Worm (Caenorhabditis elegans) whole organism, young adult: ENCODE data around the gene oops-1.

Source experiments
- B0035.1 ChIP-seq: sonication (generic microtip); optimal IDR thresholded peaks from 2 replicates; lab custom pipeline; 2016; ENCODE audit warnings: missing genetic modification characterization, mild to moderate bottlenecking, missing compliant biosample characterization, missing genotype, missing genetic modification reagents
- B0261.1 ChIP-seq: sonication (generic microtip); optimal IDR thresholded peaks from 2 replicates; lab custom pipeline; 2016; ENCODE audit warnings: mild to moderate bottlenecking, missing genetic modification characterization, moderate library complexity, missing compliant biosample characterization
- F10E7.11 ChIP-seq: sonication (generic microtip); optimal IDR thresholded peaks from 2 replicates; lab custom pipeline; 2017; ENCODE audit warnings: mild to moderate bottlenecking, missing genetic modification characterization, moderate library complexity, missing compliant biosample characterization
- F22D6.2 ChIP-seq: sonication (generic microtip); optimal IDR thresholded peaks from 2 replicates; lab custom pipeline; 2016; ENCODE audit warnings: mild to moderate bottlenecking, missing genetic modification characterization, missing compliant biosample characterization
- F23B12.7 ChIP-seq: sonication (generic microtip); optimal IDR thresholded peaks from 2 replicates; lab custom pipeline; 2017; ENCODE audit warnings: missing genetic modification characterization, mild to moderate bottlenecking, missing compliant biosample characterization, antibody characterized with exemption, moderate library complexity; ENCODE audit not compliant: insufficient read depth
- K11D2.4 ChIP-seq: fragments of 200-800 bp; sonication (Bioruptor generic); IDR thresholded peaks from 2 replicates; pipeline ENCODE4 v1.3.6; 2022; ENCODE audit warnings: missing genetic modification reagents, missing genetic modification characterization, missing compliant biosample characterization
- K12H6.12 ChIP-seq: fragments of 200-800 bp; sonication (Bioruptor generic); optimal IDR thresholded peaks from 2 replicates; lab custom pipeline; 2018; ENCODE audit warnings: mild to moderate bottlenecking, missing genetic modification characterization, missing compliant biosample characterization
- Y79H2A.3 ChIP-seq: fragments of 200-800 bp; sonication (Bioruptor generic); conservative IDR thresholded peaks from 2 replicates; pipeline ENCODE4 v1.3.6; 2022; ENCODE audit warnings: missing genetic modification reagents, missing genetic modification characterization, missing compliant biosample characterization
- attf-6 ChIP-seq: fragments of 200-800 bp; sonication (Bioruptor generic); IDR thresholded peaks from 2 replicates; pipeline ENCODE4 v1.3.6; 2022; ENCODE audit warnings: missing genetic modification reagents, missing genetic modification characterization, missing compliant biosample characterization
- cebp-1 ChIP-seq, 2 experiments: fragments of 200-800 bp in 1 of 2; sonication (Bioruptor generic) in 1 of 2; sonication (generic microtip) in 1 of 2; IDR thresholded peaks in 1 of 2; optimal IDR thresholded peaks in 1 of 2; 2 replicates each; pipeline versions ENCODE4 v1.3.6 to Lab custom; 2017 to 2022; ENCODE audit warnings: missing compliant biosample characterization in 2 of 2, missing genetic modification characterization in 2 of 2, mild to moderate bottlenecking in 1 of 2, missing genetic modification reagents in 1 of 2, moderate library complexity in 1 of 2
- ceh-27 ChIP-seq: fragments of 200-800 bp; sonication (Bioruptor generic); optimal IDR thresholded peaks from 2 replicates; lab custom pipeline; 2018; ENCODE audit warnings: mild to moderate bottlenecking, missing genetic modification characterization, moderate library complexity, missing compliant biosample characterization
- ceh-40 ChIP-seq: fragments of 200-800 bp; sonication (Bioruptor generic); IDR thresholded peaks from 2 replicates; pipeline ENCODE4 v1.3.6; 2022; ENCODE audit warnings: missing genetic modification characterization, missing compliant biosample characterization
- die-1 ChIP-seq: sonication (generic microtip); optimal IDR thresholded peaks from 2 replicates; lab custom pipeline; 2016; ENCODE audit warnings: missing genotype, mild to moderate bottlenecking, missing genetic modification characterization, missing compliant biosample characterization
- dpl-1 ChIP-seq: fragments of 150-350 bp; optimal IDR thresholded peaks from 2 replicates; lab custom pipeline; 2014; ENCODE audit warnings: missing biosample characterization, missing genetic modification reagents, missing genetic modification characterization
- egl-44 ChIP-seq: fragments of 200-800 bp; sonication (Bioruptor generic); IDR thresholded peaks from 2 replicates; pipeline ENCODE4 v1.3.6; 2022; ENCODE audit warnings: missing genetic modification reagents, missing genetic modification characterization, missing compliant biosample characterization
- lin-40 ChIP-seq: sonication (generic microtip); optimal IDR thresholded peaks from 2 replicates; lab custom pipeline; 2016; ENCODE audit warnings: missing genetic modification characterization, mild to moderate bottlenecking, missing compliant biosample characterization, missing genotype, missing genetic modification reagents
- lir-1 ChIP-seq: fragments of 200-800 bp; sonication (Bioruptor generic); conservative IDR thresholded peaks from 2 replicates; pipeline ENCODE4 v1.3.6; 2022; ENCODE audit warnings: missing genetic modification reagents, missing genetic modification characterization, missing compliant biosample characterization
- mes-4 ChIP-seq: sonication (generic microtip); optimal IDR thresholded peaks from 2 replicates; lab custom pipeline; 2016; ENCODE audit warnings: missing genotype, missing genetic modification characterization, missing compliant biosample characterization
- nfya-2 ChIP-seq: fragments of 200-800 bp; sonication (Bioruptor generic); IDR thresholded peaks from 2 replicates; pipeline ENCODE4 v1.3.6; 2022; ENCODE audit warnings: missing genetic modification reagents, missing genetic modification characterization, missing compliant biosample characterization
- nhr-120 ChIP-seq: fragments of 200-800 bp; sonication (Bioruptor generic); IDR thresholded peaks from 2 replicates; pipeline ENCODE4 v1.3.6; 2022; ENCODE audit warnings: missing genetic modification characterization, missing compliant biosample characterization
- nhr-179 ChIP-seq: sonication (generic microtip); optimal IDR thresholded peaks from 2 replicates; lab custom pipeline; 2016; ENCODE audit warnings: mild to moderate bottlenecking, missing genetic modification characterization, missing compliant biosample characterization
- nhr-80 ChIP-seq: sonication (generic microtip); optimal IDR thresholded peaks from 2 replicates; lab custom pipeline; 2016; ENCODE audit warnings: missing genetic modification characterization, missing compliant biosample characterization
- pbrm-1 ChIP-seq: fragments of 200-800 bp; sonication (Bioruptor generic); IDR thresholded peaks from 2 replicates; pipeline ENCODE4 v1.3.6; 2022; ENCODE audit warnings: missing genetic modification reagents, missing genetic modification characterization, missing compliant biosample characterization
- rpc-1 ChIP-seq, 2 experiments: fragments of 150-350 bp in 1 of 2; sonication (generic microtip) in 1 of 2; optimal IDR thresholded peaks; 2 replicates each; lab custom pipeline; 2014 to 2018; ENCODE audit warnings: missing biosample characterization in 1 of 2, missing genetic modification characterization in 1 of 2, missing genetic modification reagents in 1 of 2, missing genotype in 1 of 2
- sdz-38 ChIP-seq: sonication (generic microtip); optimal IDR thresholded peaks from 2 replicates; lab custom pipeline; 2016; ENCODE audit warnings: missing genotype, missing genetic modification characterization, missing compliant biosample characterization
- snpc-4 ChIP-seq, 5 experiments: fragments of 150-350 bp in 1 of 5; sonication (generic microtip) in 4 of 5; optimal IDR thresholded peaks; 2 replicates each; lab custom pipeline; 2014 to 2018; ENCODE audit warnings: missing genetic modification characterization in 5 of 5, missing biosample characterization in 3 of 5, antibody characterized with exemption in 2 of 5, mild to moderate bottlenecking in 2 of 5, missing compliant biosample characterization in 2 of 5, missing genotype in 2 of 5, moderate library complexity in 2 of 5, missing genetic modification reagents in 1 of 5
- somi-1 ChIP-seq: fragments of 200-800 bp; sonication (Bioruptor generic); optimal IDR thresholded peaks from 2 replicates; lab custom pipeline; 2018; ENCODE audit warnings: mild to moderate bottlenecking, missing genetic modification characterization, missing compliant biosample characterization
- tbp1 ChIP-seq: fragments of 200-800 bp; sonication (Bioruptor generic); optimal IDR thresholded peaks from 2 replicates; lab custom pipeline; 2018; ENCODE audit warnings: mild to moderate bottlenecking, missing genetic modification characterization, missing compliant biosample characterization
- unc-130 ChIP-seq: sonication (generic microtip); optimal IDR thresholded peaks from 2 replicates; lab custom pipeline; 2016; ENCODE audit warnings: missing genetic modification reagents, missing genetic modification characterization, missing compliant biosample characterization
- zim-3 ChIP-seq: sonication (generic microtip); optimal IDR thresholded peaks from 2 replicates; lab custom pipeline; 2017; ENCODE audit warnings: mild to moderate bottlenecking, missing genetic modification characterization, moderate library complexity, missing compliant biosample characterization
- ztf-22 ChIP-seq: fragments of 200-800 bp; sonication (Bioruptor generic); optimal IDR thresholded peaks from 2 replicates; lab custom pipeline; 2018; ENCODE audit warnings: mild to moderate bottlenecking, missing genetic modification characterization, moderate library complexity, missing compliant biosample characterization
- ztf-26 ChIP-seq: sonication (generic microtip); optimal IDR thresholded peaks from 2 replicates; lab custom pipeline; 2017; ENCODE audit warnings: missing genetic modification characterization, missing compliant biosample characterization
- ztf-3 ChIP-seq: fragments of 200-800 bp; sonication (Bioruptor generic); optimal IDR thresholded peaks from 2 replicates; lab custom pipeline; 2018; ENCODE audit warnings: mild to moderate bottlenecking, missing genetic modification characterization, missing compliant biosample characterization

oops-1 gene

DNA sequence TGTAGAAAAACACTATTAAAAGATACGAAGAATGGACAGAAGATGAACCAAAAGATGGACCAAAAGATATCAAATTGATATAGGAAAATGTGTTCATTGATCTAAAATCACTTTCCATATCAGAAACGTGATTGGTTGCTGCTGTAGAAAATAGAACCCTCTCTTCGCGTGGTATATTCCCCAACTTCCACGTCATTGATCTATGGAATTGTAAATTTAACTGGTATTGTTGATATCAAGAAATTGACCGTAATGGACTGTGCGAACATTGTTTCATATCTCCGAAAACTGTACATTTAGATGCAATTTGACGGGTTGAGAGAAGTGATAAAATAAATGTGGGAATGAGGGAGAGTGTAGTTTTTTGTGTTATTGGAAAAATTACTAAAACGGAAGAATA is 49.5 kb downstream of the oops-1 start:
- TF ChIP-seq K12H6.12 (tag; lab: Kevin White, UChicago) (no peak), ceh-27 (GFP tag; lab: Kevin White, UChicago) (no peak), egl-44 (GFP tag; lab: Robert Waterston, UW) (no peak), zim-3 (tag; lab: Kevin White, UChicago) (no peak), K11D2.4 (GFP tag; lab: Robert Waterston, UW) (no peak), F22D6.2 (tag; lab: Kevin White, UChicago) (peak; percentile 40), B0261.1 (tag; lab: Kevin White, UChicago) (no peak), rpc-1 (optimal IDR thresholded peaks at IDR 0.05; lab: Kevin White, UChicago) (no peak), rpc-1 (tag; optimal IDR thresholded peaks at IDR 0.05; lab: Kevin White, UChicago) (no peak), sdz-38 (tag; lab: Kevin White, UChicago) (no peak), nhr-80 (tag; lab: Kevin White, UChicago) (peak; percentile 17), dpl-1 (GFP tag; lab: Kevin White, UChicago) (no peak), Y79H2A.3 (GFP tag; lab: Robert Waterston, UW) (no peak), nhr-120 (GFP tag; lab: Robert Waterston, UW) (no peak), ztf-26 (tag; lab: Kevin White, UChicago) (peak; percentile 70), die-1 (tag; lab: Kevin White, UChicago) (no peak), lir-1 (GFP tag; lab: Robert Waterston, UW) (no peak), tbp1 (no peak), attf-6 (GFP tag; lab: Robert Waterston, UW) (no peak), B0035.1 (tag; lab: Kevin White, UChicago) (no peak), snpc-4 (GFP tag; optimal IDR thresholded peaks at IDR 0.05; lab: Kevin White, UChicago) (no peak), snpc-4 (tag; optimal IDR thresholded peaks at IDR 0.05; lab: Kevin White, UChicago) (no peak), F23B12.7 (tag; lab: Kevin White, UChicago) (no peak), lin-40 (peak; percentile 49), mes-4 (tag; lab: Kevin White, UChicago) (no peak), ztf-22 (no peak), ztf-3 (GFP tag; lab: Kevin White, UChicago) (no peak), ceh-40 (no peak), pbrm-1 (no peak), nhr-179 (tag; lab: Kevin White, UChicago) (no peak), somi-1 (GFP tag; lab: Kevin White, UChicago) (peak; percentile 55), unc-130 (GFP tag; lab: Kevin White, UChicago) (no peak), nfya-2 (GFP tag; lab: Robert Waterston, UW) (no peak)

DNA sequence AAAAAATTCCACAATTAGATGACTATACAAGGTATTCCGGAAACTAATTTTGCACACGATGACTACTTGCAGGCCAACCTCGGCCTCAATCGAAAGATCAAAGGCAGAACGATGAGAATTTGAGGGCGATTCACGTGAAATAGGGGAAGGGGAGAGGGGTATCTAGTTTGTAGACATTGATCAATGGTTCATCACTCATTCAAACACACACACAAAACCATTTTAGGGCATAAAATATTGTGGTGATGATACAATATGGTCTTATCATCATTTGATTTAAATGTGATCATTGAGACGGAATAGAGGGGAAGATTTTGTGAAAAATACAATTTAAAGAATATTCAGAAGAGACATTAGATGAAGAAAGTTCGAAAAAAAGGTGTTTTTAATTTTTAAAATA is 51.2 kb downstream of the oops-1 start:
- TF ChIP-seq cebp-1 (GFP tag; IDR thresholded peaks at IDR 0.05; lab: Robert Waterston, UW), result no peak
- TF ChIP-seq cebp-1 (tag; optimal IDR thresholded peaks at IDR 0.05; lab: Kevin White, UChicago), result peak; percentile 11
- peak; percentile 56 for TF ChIP-seq nhr-80 (tag; lab: Kevin White, UChicago)
- TF ChIP-seq F10E7.11 (tag; lab: Kevin White, UChicago), result no peak
